Worm (Caenorhabditis elegans) whole organism, early embryonic: ENCODE results near the gene srx-90.

Experiments used
- B0310.2 ChIP-seq: sonication (generic microtip); optimal IDR thresholded peaks from 2 replicates; lab custom pipeline; 2016; ENCODE audit warnings: mild to moderate bottlenecking, missing genetic modification characterization, missing compliant biosample characterization
- F13C5.2 ChIP-seq: sonication (generic microtip); optimal IDR thresholded peaks from 2 replicates; lab custom pipeline; 2017; ENCODE audit warnings: mild to moderate bottlenecking, missing genetic modification characterization, inconsistent platforms, missing compliant biosample characterization
- ama-1 ChIP-seq: fragments of 150-350 bp; optimal IDR thresholded peaks from 2 replicates; lab custom pipeline; 2014
- ceh-13 ChIP-seq: fragments of 200-800 bp; sonication (Bioruptor generic); optimal IDR thresholded peaks from 2 replicates; lab custom pipeline; 2018; ENCODE audit warnings: mild to moderate bottlenecking, missing genetic modification characterization, missing compliant biosample characterization
- ets-7 ChIP-seq: sonication (generic microtip); optimal IDR thresholded peaks from 2 replicates; lab custom pipeline; 2016; ENCODE audit warnings: missing genotype, missing genetic modification characterization, missing compliant biosample characterization
- flt-1 ChIP-seq: fragments of 200-800 bp; sonication (Bioruptor generic); IDR thresholded peaks from 2 replicates; pipeline ENCODE4 v1.3.6; 2022; ENCODE audit warnings: missing genetic modification characterization, missing compliant biosample characterization
- hmbx-1 ChIP-seq: sonication (generic microtip); optimal IDR thresholded peaks from 2 replicates; lab custom pipeline; 2016; ENCODE audit warnings: mild to moderate bottlenecking, missing genetic modification characterization, missing compliant biosample characterization
- hmg-4 ChIP-seq: fragments of 200-800 bp; sonication (Bioruptor generic); optimal IDR thresholded peaks from 2 replicates; lab custom pipeline; 2018; ENCODE audit warnings: mild to moderate bottlenecking, missing genetic modification characterization, missing compliant biosample characterization
- scrt-1 ChIP-seq: fragments of 200-800 bp; sonication (Bioruptor generic); IDR thresholded peaks from 2 replicates; pipeline ENCODE4 v1.3.6; 2022; ENCODE audit warnings: missing genetic modification characterization, missing compliant biosample characterization
- sea-1 ChIP-seq: fragments of 200-800 bp; sonication (Bioruptor generic); conservative IDR thresholded peaks from 2 replicates; pipeline ENCODE4 v1.3.6; 2022; ENCODE audit warnings: missing genetic modification characterization, missing compliant biosample characterization
- tbx-37 ChIP-seq: fragments of 200-800 bp; sonication (Bioruptor generic); conservative IDR thresholded peaks from 2 replicates; pipeline ENCODE4 v1.3.6; 2022; ENCODE audit warnings: missing genetic modification reagents, missing genetic modification characterization, missing compliant biosample characterization
- tra-4 ChIP-seq: sonication (generic microtip); optimal IDR thresholded peaks from 2 replicates; lab custom pipeline; 2017; ENCODE audit warnings: missing genetic modification characterization, missing compliant biosample characterization

DNA sequence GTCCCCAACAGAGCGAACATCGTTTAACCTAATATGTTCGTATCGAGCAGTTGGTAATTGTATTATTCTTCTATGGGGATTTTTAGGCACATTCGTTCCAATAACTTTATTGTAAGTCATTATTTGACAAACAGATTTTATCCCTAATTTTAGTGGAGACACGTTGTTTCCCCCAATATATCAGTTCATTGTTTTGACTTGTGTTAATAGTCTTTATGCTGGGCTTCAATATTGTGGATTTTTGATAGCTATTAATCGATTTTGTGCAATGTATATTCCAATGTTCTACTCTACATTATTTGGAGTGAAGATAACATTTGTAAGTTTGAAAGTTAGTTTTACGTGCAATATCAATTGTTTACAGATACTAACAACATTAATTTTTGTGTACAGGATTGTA lies 13.0 kb downstream of the srx-90 start:
- TF ChIP-seq hmbx-1 (tag; lab: Kevin White, UChicago) (no peak), flt-1 (GFP tag; lab: Robert Waterston, UW) (no peak), scrt-1 (GFP tag; lab: Robert Waterston, UW) (no peak), F13C5.2 (tag; lab: Kevin White, UChicago) (no peak), ama-1 (lab: Kevin White, UChicago) (no peak), tra-4 (tag; lab: Kevin White, UChicago) (no peak), tbx-37 (GFP tag; lab: Robert Waterston, UW) (no peak), ceh-13 (GFP tag; lab: Kevin White, UChicago) (no peak), sea-1 (GFP tag; lab: Robert Waterston, UW) (no peak), hmg-4 (GFP tag; lab: Kevin White, UChicago) (no peak), ets-7 (tag; lab: Kevin White, UChicago) (no peak), B0310.2 (tag; lab: Kevin White, UChicago) (no peak)
